Fruit fly (Drosophila melanogaster) whole organism, embryonic: ENCODE measurements around the gene inaF-B.

Experiments used
- Awh ChIP-seq: fragments of 200-800 bp; sonication (Bioruptor generic); IDR thresholded peaks from 2 replicates; pipeline ENCODE4, ENCODE4 v1.3.6; 2022; ENCODE audit warnings: missing biosample characterization, missing genetic modification characterization
- C15 ChIP-seq: fragments of 200-800 bp; sonication (Bioruptor generic); IDR thresholded peaks from 3 replicates; pipeline ENCODE4 v1.3.6; 2022; ENCODE audit warnings: missing biosample characterization, missing genetic modification characterization
- CG10321 ChIP-seq: fragments of 200-800 bp; sonication (Bioruptor generic); IDR thresholded peaks from 2 replicates; pipeline ENCODE4 v1.3.6; 2022; ENCODE audit warnings: missing biosample characterization, missing genetic modification characterization
- CG11247 ChIP-seq: fragments of 200-800 bp; sonication (Bioruptor generic); IDR thresholded peaks from 2 replicates; pipeline ENCODE4 v1.3.6; 2022; ENCODE audit warnings: missing biosample characterization, missing genetic modification characterization
- CG12219 ChIP-seq: fragments of 200-800 bp; sonication (Bioruptor generic); optimal IDR thresholded peaks from 3 replicates; lab custom pipeline; 2018; ENCODE audit warnings: missing biosample characterization, mild to moderate bottlenecking, missing genetic modification characterization
- CG13624 ChIP-seq: fragments of 200-800 bp; sonication (Bioruptor generic); optimal IDR thresholded peaks from 2 replicates; lab custom pipeline; 2016; ENCODE audit warnings: missing biosample characterization, missing genetic modification characterization
- CG14014 ChIP-seq: fragments of 200-800 bp; sonication (Bioruptor generic); IDR thresholded peaks from 2 replicates; pipeline ENCODE4 v1.3.6; 2022; ENCODE audit warnings: missing biosample characterization, missing genetic modification characterization
- CG15514 ChIP-seq: fragments of 200-800 bp; sonication (Bioruptor generic); optimal IDR thresholded peaks from 3 replicates; lab custom pipeline; 2017; ENCODE audit warnings: missing biosample characterization, missing genetic modification characterization, mild to moderate bottlenecking, moderate library complexity, missing genetic modification reagents
- CG15601 ChIP-seq: fragments of 200-800 bp; sonication (Bioruptor generic); optimal IDR thresholded peaks from 3 replicates; lab custom pipeline; 2019; ENCODE audit warnings: missing biosample characterization, mild to moderate bottlenecking, missing genetic modification characterization, moderate library complexity
- CG15696 ChIP-seq: fragments of 200-800 bp; sonication (Bioruptor generic); optimal IDR thresholded peaks from 2 replicates; lab custom pipeline; 2019; ENCODE audit warnings: missing biosample characterization, mild to moderate bottlenecking, missing genetic modification characterization, moderate library complexity
- CG1647 ChIP-seq: fragments of 200-800 bp; sonication (Bioruptor generic); optimal IDR thresholded peaks from 3 replicates; lab custom pipeline; 2016; ENCODE audit warnings: missing biosample characterization, missing genetic modification characterization
- CG16815 ChIP-seq: fragments of 200-800 bp; sonication (Bioruptor generic); optimal IDR thresholded peaks from 3 replicates; lab custom pipeline; 2017; ENCODE audit warnings: missing biosample characterization, mild to moderate bottlenecking, missing genetic modification characterization
- CG17361 ChIP-seq: fragments of 200-800 bp; sonication (Bioruptor generic); IDR thresholded peaks from 3 replicates; pipeline ENCODE4 v1.3.6; 2022; ENCODE audit warnings: missing biosample characterization, missing genetic modification characterization
- CG18262 ChIP-seq: fragments of 200-800 bp; optimal IDR thresholded peaks from 3 replicates; lab custom pipeline; 2019; ENCODE audit warnings: missing biosample characterization, mild to moderate bottlenecking, missing genetic modification characterization, moderate library complexity
- CG2120 ChIP-seq: fragments of 200-800 bp; sonication (Bioruptor generic); optimal IDR thresholded peaks from 3 replicates; lab custom pipeline; 2016; ENCODE audit warnings: missing biosample characterization, missing genetic modification characterization
- CG32767 ChIP-seq: fragments of 200-800 bp; sonication (Bioruptor generic); IDR thresholded peaks from 2 replicates; pipeline ENCODE4 v1.3.6; 2022; ENCODE audit warnings: missing biosample characterization, missing genetic modification characterization
- CG33213 ChIP-seq: fragments of 200-800 bp; sonication (Bioruptor generic); optimal IDR thresholded peaks from 3 replicates; lab custom pipeline; 2016; ENCODE audit warnings: missing biosample characterization, missing genetic modification characterization
- CG3407 ChIP-seq: fragments of 200-800 bp; sonication (Bioruptor generic); optimal IDR thresholded peaks from 2 replicates; lab custom pipeline; 2018; ENCODE audit warnings: missing biosample characterization, mild to moderate bottlenecking, missing genetic modification characterization
- CG34224 ChIP-seq: fragments of 200-800 bp; sonication (Bioruptor generic); IDR thresholded peaks from 3 replicates; pipeline ENCODE4 v1.3.6; 2022; ENCODE audit warnings: missing biosample characterization, missing genetic modification characterization; ENCODE audit not compliant: partially characterized antibody
- CG34376 ChIP-seq: fragments of 200-800 bp; sonication (Bioruptor generic); optimal IDR thresholded peaks from 2 replicates; lab custom pipeline; 2018; ENCODE audit warnings: missing biosample characterization, mild to moderate bottlenecking, missing genetic modification characterization
- CG3726 ChIP-seq: fragments of 200-800 bp; sonication (Bioruptor generic); IDR thresholded peaks from 3 replicates; pipeline ENCODE4, ENCODE4 v1.3.6; 2022; ENCODE audit warnings: missing biosample characterization, missing genetic modification characterization
- CG4404 ChIP-seq: fragments of 200-800 bp; sonication (Bioruptor generic); IDR thresholded peaks from 2 replicates; pipeline ENCODE4 v1.3.6; 2022; ENCODE audit warnings: missing biosample characterization, missing genetic modification characterization
- CkIIα-i1 ChIP-seq: fragments of 200-800 bp; sonication (Bioruptor generic); IDR thresholded peaks from 2 replicates; pipeline ENCODE4 v1.3.6; 2022; ENCODE audit warnings: missing biosample characterization, missing genetic modification characterization
- D ChIP-seq, 2 experiments: fragments of 200-800 bp in 1 of 2; fragments of >200 bp in 1 of 2; sonication (Bioruptor generic) in 1 of 2; optimal IDR thresholded peaks; 2 replicates in 1 of 2; 3 replicates in 1 of 2; lab custom pipeline; 2017; ENCODE audit warnings: mild to moderate bottlenecking in 1 of 2, missing biosample characterization in 1 of 2, missing genetic modification characterization in 1 of 2, missing genetic modification reagents in 1 of 2
- GATAe ChIP-seq: fragments of 200-800 bp; sonication (Bioruptor generic); conservative IDR thresholded peaks from 2 replicates; pipeline ENCODE4 v1.3.6; 2022; ENCODE audit warnings: missing biosample characterization, missing genetic modification characterization
- Hey ChIP-seq: fragments of 200-800 bp; sonication (Bioruptor generic); optimal IDR thresholded peaks from 3 replicates; lab custom pipeline; 2018; ENCODE audit warnings: missing biosample characterization, mild to moderate bottlenecking, missing genetic modification characterization
- MESR4 ChIP-seq: fragments of 200-800 bp; sonication (Bioruptor generic); optimal IDR thresholded peaks from 2 replicates; lab custom pipeline; 2018; ENCODE audit warnings: missing biosample characterization, mild to moderate bottlenecking, missing genetic modification characterization, moderate library complexity
- Poxn ChIP-seq: fragments of 200-800 bp; sonication (Bioruptor generic); IDR thresholded peaks from 2 replicates; pipeline ENCODE4 v1.3.6; 2022; ENCODE audit warnings: missing biosample characterization, missing genetic modification characterization
- Trl ChIP-seq, 3 experiments: fragments of >200 bp in 2 of 3; fragments of 200-800 bp in 1 of 3; sonication (Bioruptor generic) in 1 of 3; optimal IDR thresholded peaks; 2 replicates in 1 of 3; 3 replicates in 2 of 3; lab custom pipeline; 2016 to 2017; ENCODE audit warnings: missing biosample characterization in 1 of 3, missing genetic modification characterization in 1 of 3
- br ChIP-seq: fragments of >200 bp; optimal IDR thresholded peaks from 2 replicates; lab custom pipeline; 2017
- cato ChIP-seq: fragments of 200-800 bp; sonication (Bioruptor generic); optimal IDR thresholded peaks from 2 replicates; lab custom pipeline; 2016; ENCODE audit warnings: missing biosample characterization, missing genetic modification characterization, borderline replicate concordance
- crol ChIP-seq: fragments of 200-800 bp; sonication (Bioruptor generic); IDR thresholded peaks from 2 replicates; pipeline ENCODE4 v1.3.6; 2022; ENCODE audit warnings: missing biosample characterization, missing genetic modification characterization
- dmrt99B ChIP-seq: fragments of 200-800 bp; sonication (Bioruptor generic); optimal IDR thresholded peaks from 2 replicates; lab custom pipeline; 2018; ENCODE audit warnings: missing biosample characterization, mild to moderate bottlenecking, missing genetic modification characterization, moderate library complexity
- esg ChIP-seq: fragments of 200-800 bp; sonication (Bioruptor generic); conservative IDR thresholded peaks from 2 replicates; pipeline ENCODE4 v1.3.6; 2022; ENCODE audit warnings: missing biosample characterization, missing genetic modification characterization
- grn ChIP-seq: fragments of 200-800 bp; sonication (Bioruptor generic); optimal IDR thresholded peaks from 3 replicates; lab custom pipeline; 2017; ENCODE audit warnings: missing biosample characterization, missing genetic modification characterization
- h ChIP-seq: fragments of >200 bp; optimal IDR thresholded peaks from 2 replicates; lab custom pipeline; 2017
- hkb ChIP-seq, 2 experiments: fragments of 200-800 bp in 1 of 2; fragments of >200 bp in 1 of 2; sonication (Bioruptor generic) in 1 of 2; IDR thresholded peaks in 1 of 2; optimal IDR thresholded peaks in 1 of 2; 2 replicates each; pipeline versions ENCODE4 v1.3.6 to Lab custom; 2017 to 2022; ENCODE audit warnings: missing biosample characterization in 1 of 2, missing genetic modification characterization in 1 of 2
- lbe ChIP-seq: fragments of 200-800 bp; sonication (Bioruptor generic); optimal IDR thresholded peaks from 2 replicates; lab custom pipeline; 2016; ENCODE audit warnings: missing biosample characterization, mild to moderate bottlenecking, missing genetic modification characterization
- mirr ChIP-seq: fragments of 200-800 bp; sonication (Bioruptor generic); optimal IDR thresholded peaks from 3 replicates; lab custom pipeline; 2018; ENCODE audit warnings: missing biosample characterization, mild to moderate bottlenecking, missing genetic modification characterization
- pnt ChIP-seq: fragments of 200-800 bp; sonication (Bioruptor generic); optimal IDR thresholded peaks from 3 replicates; lab custom pipeline; 2016; ENCODE audit warnings: missing biosample characterization, missing genetic modification characterization
- pum ChIP-seq: fragments of 200-800 bp; sonication (Bioruptor generic); optimal IDR thresholded peaks from 2 replicates; lab custom pipeline; 2016; ENCODE audit warnings: missing biosample characterization, missing genetic modification characterization
- sens ChIP-seq: fragments of 200-800 bp; sonication (Bioruptor generic); peaks from one replicate; lab custom pipeline; 2016; ENCODE audit warnings: missing biosample characterization, missing genetic modification characterization
- sisA ChIP-seq: fragments of 200-800 bp; sonication (Bioruptor generic); IDR thresholded peaks from 2 replicates; pipeline ENCODE4 v1.3.6; 2022; ENCODE audit warnings: missing biosample characterization, missing genetic modification characterization
- ssp ChIP-seq: fragments of 200-800 bp; sonication (Bioruptor generic); IDR thresholded peaks from 2 replicates; pipeline ENCODE4 v1.3.6; 2022; ENCODE audit warnings: missing biosample characterization, missing genetic modification characterization
- sug ChIP-seq: fragments of 200-800 bp; optimal IDR thresholded peaks from 2 replicates; lab custom pipeline; 2019; ENCODE audit warnings: missing biosample characterization, mild to moderate bottlenecking, missing genetic modification characterization, moderate library complexity
- tll ChIP-seq, 2 experiments: fragments of 200-800 bp in 1 of 2; fragments of >200 bp in 1 of 2; sonication (Bioruptor generic) in 1 of 2; optimal IDR thresholded peaks; 2 replicates each; lab custom pipeline; 2017 to 2019; ENCODE audit warnings: missing biosample characterization in 2 of 2, missing genetic modification characterization in 2 of 2, mild to moderate bottlenecking in 1 of 2, moderate library complexity in 1 of 2
- trem ChIP-seq: fragments of 200-800 bp; optimal IDR thresholded peaks from 3 replicates; lab custom pipeline; 2019; ENCODE audit warnings: missing biosample characterization, mild to moderate bottlenecking, missing genetic modification characterization, moderate library complexity
- trh ChIP-seq: fragments of 200-800 bp; sonication (Bioruptor generic); optimal IDR thresholded peaks from 2 replicates; lab custom pipeline; 2016; ENCODE audit warnings: missing biosample characterization, missing genetic modification characterization
- vnd ChIP-seq: fragments of 200-800 bp; sonication (Bioruptor generic); IDR thresholded peaks from 3 replicates; pipeline ENCODE4 v1.3.6; 2022; ENCODE audit warnings: missing biosample characterization, missing genetic modification characterization; ENCODE audit not compliant: partially characterized antibody
- zfh2 ChIP-seq: fragments of 200-800 bp; sonication (Bioruptor generic); optimal IDR thresholded peaks from 2 replicates; lab custom pipeline; 2016; ENCODE audit warnings: missing biosample characterization, missing genetic modification characterization

The inaF-B gene

DNA sequence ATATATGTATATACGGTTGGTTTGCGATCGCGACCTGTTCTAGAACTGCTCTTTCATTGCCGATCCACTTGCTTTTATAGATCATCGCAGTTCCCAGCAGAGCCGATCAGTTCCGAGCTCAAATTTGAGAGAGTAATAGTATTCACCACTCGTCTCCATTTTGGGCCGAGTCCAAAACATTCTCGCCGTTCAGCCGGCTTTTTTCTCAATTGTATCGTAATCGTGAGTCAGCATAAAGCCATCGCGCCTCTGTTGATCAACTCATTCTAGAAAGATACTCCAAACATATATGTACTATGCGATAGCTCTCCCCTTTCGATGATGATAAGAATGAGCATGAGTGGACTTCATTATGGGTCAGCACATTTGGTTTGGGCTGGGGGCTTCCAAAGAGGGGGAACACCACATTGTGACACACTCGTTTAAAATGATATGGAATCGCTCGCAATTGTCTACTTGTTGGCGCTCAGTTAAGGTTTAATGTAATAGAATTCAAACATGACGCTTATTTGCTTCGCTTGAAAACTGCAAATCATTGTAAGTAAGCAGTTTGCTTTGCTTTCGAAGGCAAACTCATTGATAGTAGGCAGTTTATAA is 32.1 kb upstream of the inaF-B start, which contains the start of gene CG9360 (continued):
- TF ChIP-seq CG15514 (GFP tag; lab: Kevin White, UChicago) (no peak), CG3726 (GFP tag; lab: Robert Waterston, UW) (no peak), MESR4 (GFP tag; lab: Kevin White, UChicago) (no peak), crol (GFP tag; lab: Robert Waterston, UW) (peak; percentile 71), hkb (optimal IDR thresholded peaks at IDR 0.05; lab: Kevin White, UChicago) (no peak), hkb (GFP tag; IDR thresholded peaks at IDR 0.05; lab: Robert Waterston, UW) (no peak), C15 (GFP tag; lab: Robert Waterston, UW) (no peak), CG32767 (GFP tag; lab: Robert Waterston, UW) (no peak), h (no peak), grn (GFP tag; lab: Kevin White, UChicago) (peak; percentile 90), CG10321 (GFP tag; lab: Robert Waterston, UW) (no peak), sisA (GFP tag; lab: Robert Waterston, UW) (no peak), CG14014 (GFP tag; lab: Robert Waterston, UW) (no peak), br (lab: Kevin White, UChicago) (no peak), CG17361 (GFP tag; lab: Robert Waterston, UW) (no peak), trem (tag; lab: Kevin White, UChicago) (no peak), CG12219 (GFP tag; lab: Kevin White, UChicago) (no peak), sug (peak; percentile 64), CG2120 (GFP tag; lab: Kevin White, UChicago) (no peak), esg (GFP tag; lab: Robert Waterston, UW) (no peak), CG34376 (GFP tag; lab: Kevin White, UChicago) (peak; percentile 57), CG15696 (no peak), pnt (GFP tag; lab: Kevin White, UChicago) (no peak), CkIIα-i1 (no peak), CG33213 (GFP tag; lab: Kevin White, UChicago) (no peak), vnd (GFP tag; lab: Robert Waterston, UW) (no peak), D (optimal IDR thresholded peaks at IDR 0.05; lab: Kevin White, UChicago) (no peak), D (GFP tag; optimal IDR thresholded peaks at IDR 0.05; lab: Kevin White, UChicago) (no peak), tll (GFP tag; optimal IDR thresholded peaks at IDR 0.05; lab: Kevin White, UChicago) (no peak), CG13624 (GFP tag; lab: Kevin White, UChicago) (no peak), CG16815 (GFP tag; lab: Kevin White, UChicago) (no peak), pum (no peak), dmrt99B (tag; lab: Kevin White, UChicago) (no peak), CG11247 (no peak), zfh2 (GFP tag; lab: Kevin White, UChicago) (no peak), CG18262 (tag; lab: Kevin White, UChicago) (no peak), CG1647 (GFP tag; lab: Kevin White, UChicago) (no peak), GATAe (GFP tag; lab: Robert Waterston, UW) (0 out of 2 replicates have a peak, but pooled peaks have one; percentile 18), Poxn (no peak), CG3407 (GFP tag; lab: Kevin White, UChicago) (no peak), cato (no peak), sens (GFP tag; lab: Kevin White, UChicago) (peak; percentile 37), Hey (tag; lab: Kevin White, UChicago) (no peak), CG15601 (no peak), trh (no peak), Awh (GFP tag; lab: Robert Waterston, UW) (no peak), mirr (GFP tag; lab: Kevin White, UChicago) (peak; percentile 67), CG4404 (GFP tag; lab: Robert Waterston, UW) (no peak), ssp (GFP tag; lab: Robert Waterston, UW) (no peak), CG34224 (GFP tag; lab: Robert Waterston, UW) (no peak), Trl (optimal IDR thresholded peaks at IDR 0.05; lab: Kevin White, UChicago) (peak in 1 of 2 experiments; percentile 23), Trl (GFP tag; optimal IDR thresholded peaks at IDR 0.05; lab: Kevin White, UChicago) (no peak), lbe (GFP tag; lab: Kevin White, UChicago) (no peak)
